Worm (Caenorhabditis elegans) whole organism, late embryonic: Measurements from ENCODE around the gene ugt-49.
A peak's percentile ranks its signal among the peaks of the same experiment; 100 is the strongest.
"Not testable (repeated sequence)": the region's sequence is repeated elsewhere in the genome, so short reads cannot be mapped to it uniquely, and the experiment has no call there.

Experiments
- C08G9.2 ChIP-seq: sonication (generic microtip); optimal IDR thresholded peaks from 2 replicates; lab custom pipeline; 2016; ENCODE audit warnings: mild to moderate bottlenecking, missing genetic modification characterization, moderate library complexity, missing compliant biosample characterization
- K02D7.2 ChIP-seq: sonication (generic microtip); optimal IDR thresholded peaks from 2 replicates; lab custom pipeline; 2017; ENCODE audit warnings: mild to moderate bottlenecking, missing genetic modification characterization, missing compliant biosample characterization
- K09A11.1 ChIP-seq: sonication (generic microtip); optimal IDR thresholded peaks from 2 replicates; lab custom pipeline; 2017; ENCODE audit warnings: antibody characterized with exemption, mild to moderate bottlenecking, missing genetic modification characterization, missing compliant biosample characterization; ENCODE audit not compliant: insufficient read depth
- T23F11.4 ChIP-seq: fragments of 200-800 bp; sonication (Bioruptor generic); optimal IDR thresholded peaks from 2 replicates; lab custom pipeline; 2018; ENCODE audit warnings: mild to moderate bottlenecking, missing genetic modification characterization, missing compliant biosample characterization
- Y22D7AL.16 ChIP-seq: sonication (generic microtip); optimal IDR thresholded peaks from 2 replicates; lab custom pipeline; 2016; ENCODE audit warnings: missing genetic modification characterization, missing compliant biosample characterization
- ama-1 ChIP-seq: fragments of 150-350 bp; optimal IDR thresholded peaks from 2 replicates; lab custom pipeline; 2014
- ceh-14 ChIP-seq: sonication (generic microtip); optimal IDR thresholded peaks from 2 replicates; lab custom pipeline; 2016; ENCODE audit warnings: missing genotype, missing genetic modification characterization, missing compliant biosample characterization
- ceh-18 ChIP-seq: sonication (generic microtip); optimal IDR thresholded peaks from 2 replicates; lab custom pipeline; 2016; ENCODE audit warnings: missing genetic modification characterization, missing compliant biosample characterization
- ceh-31 ChIP-seq: sonication (generic microtip); optimal IDR thresholded peaks from 2 replicates; lab custom pipeline; 2016; ENCODE audit warnings: missing genetic modification characterization, missing compliant biosample characterization
- ceh-34 ChIP-seq: sonication (generic microtip); optimal IDR thresholded peaks from 2 replicates; lab custom pipeline; 2016; ENCODE audit warnings: mild to moderate bottlenecking, missing genetic modification characterization, missing compliant biosample characterization
- ceh-45 ChIP-seq: fragments of 200-800 bp; sonication (Bioruptor generic); IDR thresholded peaks from 2 replicates; pipeline ENCODE4 v1.3.6; 2022; ENCODE audit warnings: missing genetic modification reagents, missing genetic modification characterization, missing compliant biosample characterization
- dve-1 ChIP-seq: sonication (generic microtip); optimal IDR thresholded peaks from 2 replicates; lab custom pipeline; 2017; ENCODE audit warnings: antibody characterized with exemption, mild to moderate bottlenecking, missing genetic modification characterization, missing compliant biosample characterization
- elt-4 ChIP-seq: sonication (generic microtip); optimal IDR thresholded peaks from 2 replicates; lab custom pipeline; 2016; ENCODE audit warnings: missing genetic modification characterization, missing compliant biosample characterization
- ets-4 ChIP-seq: sonication (generic microtip); optimal IDR thresholded peaks from 2 replicates; lab custom pipeline; 2016; ENCODE audit warnings: missing genetic modification characterization, missing compliant biosample characterization
- fkh-10 ChIP-seq: fragments of 150-350 bp; optimal IDR thresholded peaks from 2 replicates; lab custom pipeline; 2014; ENCODE audit warnings: missing biosample characterization, missing genetic modification reagents, missing genetic modification characterization
- hlh-15 ChIP-seq: sonication (generic microtip); optimal IDR thresholded peaks from 2 replicates; lab custom pipeline; 2016; ENCODE audit warnings: missing genetic modification characterization, missing compliant biosample characterization
- hlh-6 ChIP-seq: sonication (generic microtip); optimal IDR thresholded peaks from 2 replicates; lab custom pipeline; 2016; ENCODE audit warnings: missing genotype, missing genetic modification characterization, missing compliant biosample characterization
- hlh-8 ChIP-seq: sonication (generic microtip); optimal IDR thresholded peaks from 2 replicates; lab custom pipeline; 2016; ENCODE audit warnings: missing genotype, missing genetic modification characterization, missing compliant biosample characterization
- lin-11 ChIP-seq: fragments of 200-800 bp; sonication (Bioruptor generic); optimal IDR thresholded peaks from 2 replicates; lab custom pipeline; 2018; ENCODE audit warnings: mild to moderate bottlenecking, missing genetic modification characterization, missing compliant biosample characterization
- npax-4 ChIP-seq: sonication (generic microtip); optimal IDR thresholded peaks from 2 replicates; lab custom pipeline; 2016; ENCODE audit warnings: missing genetic modification characterization, missing compliant biosample characterization
- pag-3 ChIP-seq: sonication (generic microtip); optimal IDR thresholded peaks from 2 replicates; lab custom pipeline; 2016; ENCODE audit warnings: missing compliant biosample characterization, missing genetic modification characterization, borderline replicate concordance
- pax-1 ChIP-seq: fragments of 150-350 bp; optimal IDR thresholded peaks from 2 replicates; lab custom pipeline; 2014; ENCODE audit warnings: missing biosample characterization, missing genetic modification characterization
- pha-2 ChIP-seq: sonication (generic microtip); optimal IDR thresholded peaks from 2 replicates; lab custom pipeline; 2017; ENCODE audit warnings: mild to moderate bottlenecking, missing genetic modification characterization, missing compliant biosample characterization
- pros-1 ChIP-seq: fragments of 150-350 bp; optimal IDR thresholded peaks from 2 replicates; lab custom pipeline; 2014; ENCODE audit warnings: missing biosample characterization, missing genetic modification reagents, missing genetic modification characterization
- ref-2 ChIP-seq: sonication (generic microtip); optimal IDR thresholded peaks from 2 replicates; lab custom pipeline; 2016; ENCODE audit warnings: missing genetic modification characterization, missing compliant biosample characterization
- sdc-2 ChIP-seq: sonication (generic microtip); optimal IDR thresholded peaks from 2 replicates; lab custom pipeline; 2016; ENCODE audit warnings: missing genotype, missing genetic modification characterization, missing compliant biosample characterization
- sox-4 ChIP-seq: sonication (generic microtip); optimal IDR thresholded peaks from 2 replicates; lab custom pipeline; 2017; ENCODE audit warnings: mild to moderate bottlenecking, missing genetic modification characterization, inconsistent platforms, missing compliant biosample characterization
- tbx-2 ChIP-seq: sonication (generic microtip); optimal IDR thresholded peaks from 2 replicates; lab custom pipeline; 2016; ENCODE audit warnings: missing genetic modification characterization, missing compliant biosample characterization
- ttx-3 ChIP-seq: sonication (generic microtip); optimal IDR thresholded peaks from 2 replicates; lab custom pipeline; 2016; ENCODE audit warnings: missing genetic modification reagents, missing genetic modification characterization, missing compliant biosample characterization
- unc-3 ChIP-seq, 2 experiments: fragments of 200-800 bp in 1 of 2; sonication (Bioruptor generic) in 1 of 2; sonication (generic microtip) in 1 of 2; conservative IDR thresholded peaks in 1 of 2; optimal IDR thresholded peaks in 1 of 2; 2 replicates each; pipeline versions ENCODE4 v1.3.6 to Lab custom; 2016 to 2022; ENCODE audit warnings: missing compliant biosample characterization in 2 of 2, missing genetic modification characterization in 2 of 2, missing genetic modification reagents in 1 of 2
- unc-42 ChIP-seq: sonication (generic microtip); optimal IDR thresholded peaks from 2 replicates; lab custom pipeline; 2016; ENCODE audit warnings: missing genotype, missing genetic modification characterization, missing compliant biosample characterization
- unc-55 ChIP-seq: sonication (generic microtip); optimal IDR thresholded peaks from 2 replicates; lab custom pipeline; 2017; ENCODE audit warnings: missing biosample characterization, missing genetic modification reagents, missing genetic modification characterization
- unc-86 ChIP-seq: sonication (generic microtip); optimal IDR thresholded peaks from 2 replicates; lab custom pipeline; 2016; ENCODE audit warnings: missing genetic modification characterization, missing compliant biosample characterization
- zip-5 ChIP-seq: sonication (generic microtip); optimal IDR thresholded peaks from 2 replicates; lab custom pipeline; 2016; ENCODE audit warnings: missing genetic modification characterization, missing compliant biosample characterization
- ztf-16 ChIP-seq: sonication (generic microtip); optimal IDR thresholded peaks from 2 replicates; lab custom pipeline; 2017; ENCODE audit warnings: missing genetic modification characterization, missing compliant biosample characterization

Gene ugt-49

ce11 chrV:10338305-10338992, 33.7 kb upstream of the ugt-49 start, which contains the start of gene arx-2:
Gene arx-2, minus strand, starts transcription at chrV:10338355.
- no peak for TF ChIP-seq pros-1 (tag; lab: Kevin White, UChicago)
- TF ChIP-seq T23F11.4 (GFP tag; lab: Kevin White, UChicago) = no peak
- TF ChIP-seq hlh-6 (tag; lab: Kevin White, UChicago) = no peak
- no peak for TF ChIP-seq pax-1 (tag; lab: Kevin White, UChicago)
- TF ChIP-seq lin-11 = no peak
- no peak for TF ChIP-seq npax-4 (tag; lab: Kevin White, UChicago)

- TF ChIP-seq dve-1 (tag; lab: Kevin White, UChicago) = no peak
- TF ChIP-seq ama-1 = no peak
- TF ChIP-seq K09A11.1 (tag; lab: Kevin White, UChicago) = no peak
- TF ChIP-seq ttx-3 = no peak
- no peak for TF ChIP-seq elt-4 (tag; lab: Kevin White, UChicago)
- TF ChIP-seq ceh-14 (tag; lab: Kevin White, UChicago) = no peak
- no peak for TF ChIP-seq pha-2 (tag; lab: Kevin White, UChicago)
- TF ChIP-seq K02D7.2 (tag; lab: Kevin White, UChicago) = no peak
- TF ChIP-seq hlh-15 (tag; lab: Kevin White, UChicago) = no peak
- TF ChIP-seq, all 69 proteins: peak for 0
These were observed 32.9 kb upstream of the ugt-49 start, which contains the start of gene K07C5.2 for ce11 chrV:10339200-10339599. Gene K07C5.2, plus strand, starts transcription at chrV:10339500.

DNA sequence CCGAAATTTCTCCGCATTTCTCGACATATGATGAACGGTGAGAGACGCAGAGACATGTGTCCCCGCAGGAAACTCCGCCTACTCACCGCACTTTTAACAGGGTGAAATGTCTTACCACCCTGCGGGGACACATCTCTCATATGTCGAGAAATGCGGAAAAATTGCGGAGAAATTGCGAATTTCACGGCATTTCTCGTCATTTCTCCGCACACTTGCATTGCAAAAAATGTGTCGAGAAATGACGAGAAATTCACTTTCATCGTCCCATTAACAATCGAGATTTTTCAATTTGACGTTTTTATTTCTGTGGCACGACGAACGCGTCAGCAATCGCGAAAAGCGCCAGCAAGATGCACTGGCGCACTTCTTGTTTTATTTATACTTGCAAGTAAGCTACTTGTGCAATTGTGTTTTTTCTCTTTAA, 30.2 kb upstream of the ugt-49 start, which contains the start of gene K07C5.13:
Gene K07C5.13, plus strand, starts transcription at position 151 of the 424 bp plus-strand sequence.
- TF ChIP-seq ref-2 (tag; lab: Kevin White, UChicago) = peak; percentile 49
- peak; percentile 70 for TF ChIP-seq ceh-18 (tag; lab: Kevin White, UChicago)
- peak; percentile 56 for TF ChIP-seq ceh-31 (tag; lab: Kevin White, UChicago)
- TF ChIP-seq sdc-2 (tag; lab: Kevin White, UChicago) = peak; percentile 22
- TF ChIP-seq unc-3 (GFP tag; conservative IDR thresholded peaks at IDR 0.05; lab: Robert Waterston, UW) = 0 out of 2 replicates have a peak, but pooled peaks have one; percentile 42
- TF ChIP-seq unc-3 (tag; optimal IDR thresholded peaks at IDR 0.05; lab: Kevin White, UChicago) = not testable (repeated sequence)
- TF ChIP-seq unc-86 (tag; lab: Kevin White, UChicago) = peak; percentile 5
- peak; percentile 17 for TF ChIP-seq unc-42
- TF ChIP-seq tbx-2 (tag; lab: Kevin White, UChicago) = peak; percentile 25
- TF ChIP-seq ceh-34 = peak; percentile 29

- TF ChIP-seq npax-4 (tag; lab: Kevin White, UChicago) (no peak), ztf-16 (tag; lab: Kevin White, UChicago) (no peak), K02D7.2 (tag; lab: Kevin White, UChicago) (no peak)
These were observed 29.2 kb upstream of the ugt-49 start, which contains the start of gene K07C5.3 for ce11 chrV:10342904-10343303. Gene K07C5.3, plus strand, starts transcription at chrV:10343032.

- TF ChIP-seq hlh-6 (tag; lab: Kevin White, UChicago) (no peak), fkh-10 (no peak), ama-1 (no peak), C08G9.2 (tag; lab: Kevin White, UChicago) (no peak), sox-4 (no peak), pag-3 (tag; lab: Kevin White, UChicago) (no peak), unc-55 (GFP tag; lab: Kevin White, UChicago) (no peak), ceh-31 (tag; lab: Kevin White, UChicago) (no peak), ceh-18 (tag; lab: Kevin White, UChicago) (no peak), ref-2 (tag; lab: Kevin White, UChicago) (no peak), Y22D7AL.16 (tag; lab: Kevin White, UChicago) (no peak), ztf-16 (tag; lab: Kevin White, UChicago) (no peak), ceh-45 (GFP tag; lab: Robert Waterston, UW) (no peak), zip-5 (no peak), hlh-8 (tag; lab: Kevin White, UChicago) (no peak), unc-86 (tag; lab: Kevin White, UChicago) (no peak), ets-4 (tag; lab: Kevin White, UChicago) (no peak), ceh-14 (tag; lab: Kevin White, UChicago) (no peak), T23F11.4 (GFP tag; lab: Kevin White, UChicago) (no peak)
These were observed 22.1 kb upstream of the ugt-49 start, which contains the start of gene K07C5.9 for ce11 chrV:10350054-10350453. Gene K07C5.9, minus strand, starts transcription at chrV:10350154.
